Fruit fly (Drosophila melanogaster) whole organism, embryonic: ENCODE data around the gene CG3529.

Experiments used
- Aef1 ChIP-seq: fragments of 200-800 bp; sonication (Bioruptor generic); IDR thresholded peaks from 3 replicates; pipeline ENCODE4 v1.3.6; 2022; ENCODE audit warnings: missing biosample characterization, missing genetic modification characterization
- Atf3 ChIP-seq: fragments of 200-800 bp; sonication (Bioruptor generic); optimal IDR thresholded peaks from 3 replicates; lab custom pipeline; 2016; ENCODE audit warnings: missing biosample characterization, missing genetic modification characterization
- Blimp-1 ChIP-seq: fragments of 200-800 bp; sonication (Bioruptor generic); optimal IDR thresholded peaks from 3 replicates; lab custom pipeline; 2018; ENCODE audit warnings: missing biosample characterization, missing genetic modification characterization, mild to moderate bottlenecking, moderate library complexity, missing genetic modification reagents
- CG10979 ChIP-seq: fragments of 200-800 bp; sonication (Bioruptor generic); optimal IDR thresholded peaks from 2 replicates; lab custom pipeline; 2018; ENCODE audit warnings: missing biosample characterization, mild to moderate bottlenecking, missing genetic modification characterization, moderate library complexity
- CG11560 ChIP-seq: fragments of 200-800 bp; sonication (Bioruptor generic); IDR thresholded peaks from 3 replicates; pipeline ENCODE4 v1.3.6; 2022; ENCODE audit warnings: missing biosample characterization, missing genetic modification characterization
- CG15269 ChIP-seq: fragments of 200-800 bp; sonication (Bioruptor generic); optimal IDR thresholded peaks from 2 replicates; lab custom pipeline; 2018; ENCODE audit warnings: missing biosample characterization, mild to moderate bottlenecking, missing genetic modification characterization, moderate library complexity
- CG15601 ChIP-seq: fragments of 200-800 bp; sonication (Bioruptor generic); optimal IDR thresholded peaks from 3 replicates; lab custom pipeline; 2019; ENCODE audit warnings: missing biosample characterization, mild to moderate bottlenecking, missing genetic modification characterization, moderate library complexity
- CG17361 ChIP-seq: fragments of 200-800 bp; sonication (Bioruptor generic); IDR thresholded peaks from 3 replicates; pipeline ENCODE4 v1.3.6; 2022; ENCODE audit warnings: missing biosample characterization, missing genetic modification characterization
- CG17829 ChIP-seq: fragments of 200-800 bp; optimal IDR thresholded peaks from 2 replicates; lab custom pipeline; 2019; ENCODE audit warnings: missing biosample characterization, mild to moderate bottlenecking, missing genetic modification characterization, moderate library complexity
- CG3407 ChIP-seq: fragments of 200-800 bp; sonication (Bioruptor generic); optimal IDR thresholded peaks from 2 replicates; lab custom pipeline; 2018; ENCODE audit warnings: missing biosample characterization, mild to moderate bottlenecking, missing genetic modification characterization
- CG34376 ChIP-seq: fragments of 200-800 bp; sonication (Bioruptor generic); optimal IDR thresholded peaks from 2 replicates; lab custom pipeline; 2018; ENCODE audit warnings: missing biosample characterization, mild to moderate bottlenecking, missing genetic modification characterization
- CG3995 ChIP-seq: fragments of 200-800 bp; sonication (Bioruptor generic); optimal IDR thresholded peaks from 3 replicates; lab custom pipeline; 2016; ENCODE audit warnings: missing biosample characterization, missing genetic modification characterization
- CG4424 ChIP-seq: fragments of 200-800 bp; sonication (Bioruptor generic); optimal IDR thresholded peaks from 3 replicates; lab custom pipeline; 2016; ENCODE audit warnings: missing biosample characterization, missing genetic modification characterization
- CG9437 ChIP-seq: fragments of 200-800 bp; sonication (Bioruptor generic); optimal IDR thresholded peaks from 2 replicates; lab custom pipeline; 2018; ENCODE audit warnings: missing biosample characterization, mild to moderate bottlenecking, missing genetic modification characterization
- CG9609 ChIP-seq: fragments of 200-800 bp; sonication (Bioruptor generic); optimal IDR thresholded peaks from 3 replicates; lab custom pipeline; 2016; ENCODE audit warnings: missing biosample characterization, missing genetic modification characterization
- D19A ChIP-seq: fragments of 200-800 bp; optimal IDR thresholded peaks from 3 replicates; lab custom pipeline; 2019; ENCODE audit warnings: missing biosample characterization, mild to moderate bottlenecking, missing genetic modification characterization, moderate library complexity
- Dbx ChIP-seq: fragments of 200-800 bp; sonication (Bioruptor generic); IDR thresholded peaks from 3 replicates; pipeline ENCODE4 v1.3.6; 2022; ENCODE audit warnings: missing biosample characterization, missing genetic modification characterization
- Fer3 ChIP-seq: fragments of 200-800 bp; sonication (Bioruptor generic); optimal IDR thresholded peaks from 2 replicates; lab custom pipeline; 2018; ENCODE audit warnings: missing biosample characterization, mild to moderate bottlenecking, missing genetic modification characterization, moderate library complexity
- HHEX ChIP-seq: fragments of 200-800 bp; sonication (Bioruptor generic); optimal IDR thresholded peaks from 3 replicates; lab custom pipeline; 2017; ENCODE audit warnings: missing biosample characterization, mild to moderate bottlenecking, missing genetic modification characterization, missing genetic modification reagents
- Hand ChIP-seq: fragments of 200-800 bp; sonication (Bioruptor generic); optimal IDR thresholded peaks from 2 replicates; lab custom pipeline; 2017; ENCODE audit warnings: mild to moderate bottlenecking, missing biosample characterization, missing genetic modification reagents, missing genetic modification characterization
- Hmx ChIP-seq: fragments of 200-800 bp; sonication (Bioruptor generic); optimal IDR thresholded peaks from 2 replicates; lab custom pipeline; 2016; ENCODE audit warnings: missing biosample characterization, missing genetic modification characterization
- Hr51 ChIP-seq, 2 experiments: fragments of 200-800 bp; sonication (Bioruptor generic); optimal IDR thresholded peaks; 2 replicates in 1 of 2; 3 replicates in 1 of 2; lab custom pipeline; 2016 to 2018; ENCODE audit warnings: missing biosample characterization in 2 of 2, missing genetic modification characterization in 2 of 2, mild to moderate bottlenecking in 1 of 2, moderate library complexity in 1 of 2
- Lpt ChIP-seq: fragments of >200 bp; optimal IDR thresholded peaks from 2 replicates; lab custom pipeline; 2018; ENCODE audit warnings: missing biosample characterization, missing genetic modification characterization
- Max ChIP-seq: fragments of 200-800 bp; sonication (Bioruptor generic); optimal IDR thresholded peaks from 2 replicates; lab custom pipeline; 2016; ENCODE audit warnings: missing biosample characterization, mild to moderate bottlenecking, missing genetic modification characterization
- Mrtf ChIP-seq: fragments of 200-800 bp; sonication (Bioruptor generic); IDR thresholded peaks from 3 replicates; pipeline ENCODE4 v1.3.6; 2022; ENCODE audit warnings: missing biosample characterization, missing genetic modification characterization
- PHDP ChIP-seq: fragments of 200-800 bp; sonication (Bioruptor generic); optimal IDR thresholded peaks from 3 replicates; lab custom pipeline; 2018; ENCODE audit warnings: missing biosample characterization, mild to moderate bottlenecking, missing genetic modification characterization, moderate library complexity
- Six4 ChIP-seq: fragments of 200-800 bp; sonication (Bioruptor generic); optimal IDR thresholded peaks from 2 replicates; lab custom pipeline; 2016; ENCODE audit warnings: missing biosample characterization, missing genetic modification characterization
- Xrp1 ChIP-seq: fragments of 200-800 bp; sonication (Bioruptor generic); IDR thresholded peaks from 2 replicates; pipeline ENCODE4 v1.3.6; 2022; ENCODE audit warnings: missing biosample characterization, missing genetic modification characterization
- YL-1 ChIP-seq: fragments of 200-800 bp; sonication (Bioruptor generic); optimal IDR thresholded peaks from 3 replicates; lab custom pipeline; 2017; ENCODE audit warnings: missing biosample characterization, mild to moderate bottlenecking, missing genetic modification characterization
- amos ChIP-seq: fragments of 200-800 bp; sonication (Bioruptor generic); IDR thresholded peaks from 2 replicates; pipeline ENCODE4 v1.3.6; 2022; ENCODE audit warnings: missing biosample characterization, missing genetic modification characterization; ENCODE audit not compliant: partially characterized antibody
- az2 ChIP-seq: fragments of 200-800 bp; sonication (Bioruptor generic); optimal IDR thresholded peaks from 3 replicates; lab custom pipeline; 2016; ENCODE audit warnings: missing biosample characterization, missing genetic modification characterization
- bsh ChIP-seq, 2 experiments: fragments of 200-800 bp; sonication (Bioruptor generic); optimal IDR thresholded peaks; 2 replicates each; lab custom pipeline; 2017 to 2018; ENCODE audit warnings: mild to moderate bottlenecking in 2 of 2, missing biosample characterization in 2 of 2, missing genetic modification characterization in 2 of 2, moderate library complexity in 1 of 2
- chinmo ChIP-seq: fragments of 200-800 bp; sonication (Bioruptor generic); IDR thresholded peaks from 4 replicates; pipeline ENCODE4 v1.3.6; 2022; ENCODE audit warnings: missing biosample characterization, missing genetic modification characterization; ENCODE audit not compliant: partially characterized antibody
- chn ChIP-seq: fragments of 200-800 bp; sonication (Bioruptor generic); optimal IDR thresholded peaks from 2 replicates; lab custom pipeline; 2016; ENCODE audit warnings: missing biosample characterization, missing genetic modification characterization
- da ChIP-seq: fragments of 200-800 bp; sonication (Bioruptor generic); optimal IDR thresholded peaks from 2 replicates; lab custom pipeline; 2016; ENCODE audit warnings: missing biosample characterization, missing genetic modification characterization
- dmrt99B ChIP-seq: fragments of 200-800 bp; sonication (Bioruptor generic); optimal IDR thresholded peaks from 2 replicates; lab custom pipeline; 2018; ENCODE audit warnings: missing biosample characterization, mild to moderate bottlenecking, missing genetic modification characterization, moderate library complexity
- fu2 ChIP-seq: fragments of 200-800 bp; sonication (Bioruptor generic); optimal IDR thresholded peaks from 2 replicates; lab custom pipeline; 2016; ENCODE audit warnings: missing biosample characterization, missing genetic modification characterization
- gsb ChIP-seq: fragments of 200-800 bp; sonication (Bioruptor generic); IDR thresholded peaks from 2 replicates; pipeline ENCODE4 v1.3.6; 2022; ENCODE audit warnings: missing biosample characterization, missing genetic modification characterization
- onecut ChIP-seq: fragments of 200-800 bp; sonication (Bioruptor generic); IDR thresholded peaks from 2 replicates; pipeline ENCODE4 v1.3.6; 2022; ENCODE audit warnings: missing biosample characterization, missing genetic modification characterization
- p53 ChIP-seq: fragments of 200-800 bp; sonication (Bioruptor generic); optimal IDR thresholded peaks from 2 replicates; lab custom pipeline; 2016; ENCODE audit warnings: missing biosample characterization, missing genetic modification characterization
- pan ChIP-seq, 4 experiments: fragments of >200 bp in 3 of 4; fragments of 200-800 bp in 1 of 4; sonication (Bioruptor generic) in 1 of 4; optimal IDR thresholded peaks in 3 of 4; IDR thresholded peaks in 1 of 4; 2 replicates each; pipeline versions ENCODE4 v1.3.6 to Lab custom; 2017 to 2022; ENCODE audit warnings: missing biosample characterization in 2 of 4, missing genetic modification characterization in 2 of 4, mixed read lengths in 1 of 4
- pnt ChIP-seq: fragments of 200-800 bp; sonication (Bioruptor generic); optimal IDR thresholded peaks from 3 replicates; lab custom pipeline; 2016; ENCODE audit warnings: missing biosample characterization, missing genetic modification characterization
- prd ChIP-seq, 3 experiments: fragments of >200 bp in 2 of 3; fragments of 200-800 bp in 1 of 3; sonication (Bioruptor generic) in 1 of 3; optimal IDR thresholded peaks in 2 of 3; IDR thresholded peaks in 1 of 3; 2 replicates in 2 of 3; 3 replicates in 1 of 3; pipeline versions ENCODE4 v1.3.6 to Lab custom; 2017 to 2022; ENCODE audit warnings: missing biosample characterization in 1 of 3, missing genetic modification characterization in 1 of 3
- ssp ChIP-seq: fragments of 200-800 bp; sonication (Bioruptor generic); IDR thresholded peaks from 2 replicates; pipeline ENCODE4 v1.3.6; 2022; ENCODE audit warnings: missing biosample characterization, missing genetic modification characterization
- stc ChIP-seq: fragments of 200-800 bp; sonication (Bioruptor generic); IDR thresholded peaks from 2 replicates; pipeline ENCODE4 v1.3.6; 2022; ENCODE audit warnings: missing biosample characterization, missing genetic modification characterization
- trem ChIP-seq: fragments of 200-800 bp; optimal IDR thresholded peaks from 3 replicates; lab custom pipeline; 2019; ENCODE audit warnings: missing biosample characterization, mild to moderate bottlenecking, missing genetic modification characterization, moderate library complexity
- unpg ChIP-seq: fragments of 200-800 bp; sonication (Bioruptor generic); optimal IDR thresholded peaks from 3 replicates; lab custom pipeline; 2018; ENCODE audit warnings: missing biosample characterization, mild to moderate bottlenecking, missing genetic modification characterization, moderate library complexity
- vnd ChIP-seq: fragments of 200-800 bp; sonication (Bioruptor generic); IDR thresholded peaks from 3 replicates; pipeline ENCODE4 v1.3.6; 2022; ENCODE audit warnings: missing biosample characterization, missing genetic modification characterization; ENCODE audit not compliant: partially characterized antibody
- yki ChIP-seq: fragments of >200 bp; optimal IDR thresholded peaks from 3 replicates; lab custom pipeline; 2018
- zfh1 ChIP-seq: fragments of 200-800 bp; sonication (Bioruptor generic); IDR thresholded peaks from 3 replicates; pipeline ENCODE4 v1.3.6; 2022; ENCODE audit warnings: missing biosample characterization, missing genetic modification characterization

CG3529 gene

dm6 chr3L:9424528-9424911 lies 22.1 kb upstream of the CG3529 start (continued):
- no peak for TF ChIP-seq p53
- peak; percentile 24; the same call in 1 of the 3 replicates for TF ChIP-seq Dbx (GFP tag; lab: Robert Waterston, UW)
- peak; percentile 21 for TF ChIP-seq CG10979
- no peak for TF ChIP-seq YL-1 (GFP tag; lab: Kevin White, UChicago)
- TF ChIP-seq CG3407 (GFP tag; lab: Kevin White, UChicago): no peak
- no peak for TF ChIP-seq az2 (GFP tag; lab: Kevin White, UChicago)
- no peak; the same call in 1 of the 2 replicates for TF ChIP-seq onecut (GFP tag; lab: Robert Waterston, UW)
- TF ChIP-seq Lpt (GFP tag; lab: Kevin White, UChicago): no peak
- peak; percentile 52 for TF ChIP-seq Blimp-1 (GFP tag; lab: Kevin White, UChicago)
- no peak for TF ChIP-seq chn
- peak; percentile 57 for TF ChIP-seq HHEX (GFP tag; lab: Kevin White, UChicago)
- peak in 1 of 2 experiments; percentile 61 for TF ChIP-seq bsh (GFP tag; optimal IDR thresholded peaks at IDR 0.05; lab: Kevin White, UChicago)
- peak; percentile 57 for TF ChIP-seq Fer3 (tag; lab: Kevin White, UChicago)
- TF ChIP-seq CG9437 (GFP tag; lab: Kevin White, UChicago): peak; percentile 38
- no peak for TF ChIP-seq zfh1 (GFP tag; lab: Robert Waterston, UW)
- peak; percentile 23 for TF ChIP-seq dmrt99B (tag; lab: Kevin White, UChicago)
- TF ChIP-seq CG11560: no peak
- TF ChIP-seq amos (GFP tag; lab: Robert Waterston, UW): no peak
- peak; percentile 27 for TF ChIP-seq CG3995
- TF ChIP-seq CG15601: peak; percentile 39
- peak; percentile 26 for TF ChIP-seq Hand (GFP tag; lab: Kevin White, UChicago)
- no peak for TF ChIP-seq trem (tag; lab: Kevin White, UChicago)
- no peak for TF ChIP-seq Six4 (GFP tag; lab: Kevin White, UChicago)
- no peak for TF ChIP-seq Mrtf (GFP tag; lab: Robert Waterston, UW)
- no peak for TF ChIP-seq chinmo (GFP tag; lab: Robert Waterston, UW)
- peak; percentile 17 for TF ChIP-seq CG4424 (GFP tag; lab: Kevin White, UChicago)
- 0 out of 2 replicates have a peak, but pooled peaks have one; percentile 21 for TF ChIP-seq Xrp1 (GFP tag; lab: Robert Waterston, UW)
- peak; percentile 50 for TF ChIP-seq CG17829 (tag; lab: Kevin White, UChicago)
- no peak for TF ChIP-seq pan (optimal IDR thresholded peaks at IDR 0.05; lab: Kevin White, UChicago)
- TF ChIP-seq pan (GFP tag; optimal IDR thresholded peaks at IDR 0.05 in 1 of 2, IDR thresholded peaks at IDR 0.05 in 1 of 2): peak in 1 of 2 experiments; percentile 53
- TF ChIP-seq Hr51 (GFP tag; optimal IDR thresholded peaks at IDR 0.05; lab: Kevin White, UChicago): peak in 1 of 2 experiments; percentile 71
- no peak for TF ChIP-seq CG34376 (GFP tag; lab: Kevin White, UChicago)
- peak; percentile 1 for TF ChIP-seq Hmx (GFP tag; lab: Kevin White, UChicago)
- TF ChIP-seq unpg (GFP tag; lab: Kevin White, UChicago): peak; percentile 65
- no peak for TF ChIP-seq yki
- TF ChIP-seq fu2 (GFP tag; lab: Kevin White, UChicago): no peak
- TF ChIP-seq gsb (GFP tag; lab: Robert Waterston, UW): no peak
- TF ChIP-seq CG9609 (GFP tag; lab: Kevin White, UChicago): no peak
- TF ChIP-seq pnt (GFP tag; lab: Kevin White, UChicago): no peak
- no peak for TF ChIP-seq da (GFP tag; lab: Kevin White, UChicago)
- TF ChIP-seq stc (GFP tag; lab: Robert Waterston, UW): 0 out of 2 replicates have a peak, but pooled peaks have one; percentile 11
- peak; percentile 51 for TF ChIP-seq D19A (tag; lab: Kevin White, UChicago)
- TF ChIP-seq Atf3 (GFP tag; lab: Kevin White, UChicago): no peak
- TF ChIP-seq Aef1: no peak
- peak; percentile 79 for TF ChIP-seq PHDP (tag; lab: Kevin White, UChicago)
- peak; percentile 4 for TF ChIP-seq Max (GFP tag; lab: Kevin White, UChicago)
- TF ChIP-seq CG17361: peak; percentile 47; the same call in 2 of the 3 replicates
- no peak for TF ChIP-seq prd (optimal IDR thresholded peaks at IDR 0.05; lab: Kevin White, UChicago)
- TF ChIP-seq prd (GFP tag; IDR thresholded peaks at IDR 0.05; lab: Robert Waterston, UW): no peak
- peak; percentile 70 for TF ChIP-seq CG15269 (tag; lab: Kevin White, UChicago)
- TF ChIP-seq vnd: no peak
- TF ChIP-seq ssp (GFP tag; lab: Robert Waterston, UW): no peak
